Worm (Caenorhabditis elegans) whole organism, young adult: ENCODE data around the gene srd-36.

ENCODE experiments used
- B0019.2 ChIP-seq: fragments of 200-800 bp; sonication (Bioruptor generic); conservative IDR thresholded peaks from 2 replicates; pipeline ENCODE4 v1.3.6; 2022; ENCODE audit warnings: missing genetic modification reagents, missing genetic modification characterization, missing compliant biosample characterization
- F22D6.2 ChIP-seq: sonication (generic microtip); optimal IDR thresholded peaks from 2 replicates; lab custom pipeline; 2016; ENCODE audit warnings: mild to moderate bottlenecking, missing genetic modification characterization, missing compliant biosample characterization
- F23B12.7 ChIP-seq: sonication (generic microtip); optimal IDR thresholded peaks from 2 replicates; lab custom pipeline; 2017; ENCODE audit warnings: missing genetic modification characterization, mild to moderate bottlenecking, missing compliant biosample characterization, antibody characterized with exemption, moderate library complexity; ENCODE audit not compliant: insufficient read depth
- F49E8.2 ChIP-seq: sonication (generic microtip); optimal IDR thresholded peaks from 3 replicates; lab custom pipeline; 2017; ENCODE audit warnings: missing genetic modification characterization, mild to moderate bottlenecking, missing compliant biosample characterization, antibody characterized with exemption, moderate library complexity; ENCODE audit not compliant: insufficient read depth
- F57A8.1 ChIP-seq: fragments of 200-800 bp; sonication (Bioruptor generic); optimal IDR thresholded peaks from 2 replicates; lab custom pipeline; 2018; ENCODE audit warnings: mild to moderate bottlenecking, missing genetic modification characterization, moderate library complexity, missing compliant biosample characterization
- F57C9.4 ChIP-seq: sonication (generic microtip); optimal IDR thresholded peaks from 2 replicates; lab custom pipeline; 2017; ENCODE audit warnings: mild to moderate bottlenecking, missing genetic modification characterization, missing compliant biosample characterization
- K11D2.4 ChIP-seq: fragments of 200-800 bp; sonication (Bioruptor generic); IDR thresholded peaks from 2 replicates; pipeline ENCODE4 v1.3.6; 2022; ENCODE audit warnings: missing genetic modification reagents, missing genetic modification characterization, missing compliant biosample characterization
- K12H6.12 ChIP-seq: fragments of 200-800 bp; sonication (Bioruptor generic); optimal IDR thresholded peaks from 2 replicates; lab custom pipeline; 2018; ENCODE audit warnings: mild to moderate bottlenecking, missing genetic modification characterization, missing compliant biosample characterization
- T26A5.8 ChIP-seq: sonication (generic microtip); optimal IDR thresholded peaks from 2 replicates; lab custom pipeline; 2016; ENCODE audit warnings: missing genetic modification characterization, missing compliant biosample characterization
- ama-1 ChIP-seq, 3 experiments: fragments of 150-350 bp in 1 of 3; sonication (generic microtip) in 2 of 3; optimal IDR thresholded peaks; 2 replicates each; lab custom pipeline; 2014 to 2018; ENCODE audit warnings: missing biosample characterization in 2 of 3, missing genetic modification characterization in 2 of 3, missing genetic modification reagents in 2 of 3
- aptf-2 ChIP-seq: fragments of 200-800 bp; sonication (Bioruptor generic); conservative IDR thresholded peaks from 2 replicates; pipeline ENCODE4 v1.3.6; 2022; ENCODE audit warnings: missing genetic modification reagents, missing genetic modification characterization, missing compliant biosample characterization
- aptf-3 ChIP-seq: fragments of 200-800 bp; sonication (Bioruptor generic); IDR thresholded peaks from 2 replicates; pipeline ENCODE4 v1.3.6; 2022; ENCODE audit warnings: missing genetic modification characterization, missing compliant biosample characterization
- atf-7 ChIP-seq: sonication (generic microtip); optimal IDR thresholded peaks from 2 replicates; lab custom pipeline; 2017; ENCODE audit warnings: mild to moderate bottlenecking, missing genetic modification characterization, missing compliant biosample characterization
- athp-1 ChIP-seq: sonication (generic microtip); optimal IDR thresholded peaks from 2 replicates; lab custom pipeline; 2017; ENCODE audit warnings: mild to moderate bottlenecking, missing genetic modification characterization, missing compliant biosample characterization
- attf-5 ChIP-seq: fragments of 200-800 bp; sonication (Bioruptor generic); optimal IDR thresholded peaks from 2 replicates; lab custom pipeline; 2018; ENCODE audit warnings: mild to moderate bottlenecking, missing genetic modification characterization, missing compliant biosample characterization
- attf-6 ChIP-seq: fragments of 200-800 bp; sonication (Bioruptor generic); IDR thresholded peaks from 2 replicates; pipeline ENCODE4 v1.3.6; 2022; ENCODE audit warnings: missing genetic modification reagents, missing genetic modification characterization, missing compliant biosample characterization
- ccch-3 ChIP-seq: fragments of 200-800 bp; sonication (Bioruptor generic); optimal IDR thresholded peaks from 2 replicates; lab custom pipeline; 2018; ENCODE audit warnings: mild to moderate bottlenecking, missing genetic modification characterization, missing compliant biosample characterization
- cebp-2 ChIP-seq: fragments of 200-800 bp; sonication (Bioruptor generic); IDR thresholded peaks from 2 replicates; pipeline ENCODE4 v1.3.6; 2022; ENCODE audit warnings: missing genetic modification characterization, missing compliant biosample characterization
- ceh-100 ChIP-seq: fragments of 200-800 bp; sonication (Bioruptor generic); IDR thresholded peaks from 2 replicates; pipeline ENCODE4 v1.3.6; 2022; ENCODE audit warnings: missing genetic modification reagents, missing genetic modification characterization, missing compliant biosample characterization
- ceh-40 ChIP-seq: fragments of 200-800 bp; sonication (Bioruptor generic); IDR thresholded peaks from 2 replicates; pipeline ENCODE4 v1.3.6; 2022; ENCODE audit warnings: missing genetic modification characterization, missing compliant biosample characterization
- die-1 ChIP-seq: sonication (generic microtip); optimal IDR thresholded peaks from 2 replicates; lab custom pipeline; 2016; ENCODE audit warnings: missing genotype, mild to moderate bottlenecking, missing genetic modification characterization, missing compliant biosample characterization
- dox-1 ChIP-seq: fragments of 200-800 bp; sonication (Bioruptor generic); IDR thresholded peaks from 2 replicates; pipeline ENCODE4 v1.3.6; 2022; ENCODE audit warnings: missing genetic modification reagents, missing genetic modification characterization, missing compliant biosample characterization
- egl-18 ChIP-seq: fragments of 200-800 bp; sonication (Bioruptor generic); IDR thresholded peaks from 2 replicates; pipeline ENCODE4 v1.3.6; 2022; ENCODE audit warnings: missing genetic modification reagents, missing genetic modification characterization, missing compliant biosample characterization
- egl-44 ChIP-seq: fragments of 200-800 bp; sonication (Bioruptor generic); IDR thresholded peaks from 2 replicates; pipeline ENCODE4 v1.3.6; 2022; ENCODE audit warnings: missing genetic modification reagents, missing genetic modification characterization, missing compliant biosample characterization
- ekl-4 ChIP-seq: fragments of 200-800 bp; sonication (Bioruptor generic); IDR thresholded peaks from 2 replicates; pipeline ENCODE4 v1.3.6; 2022; ENCODE audit warnings: missing genetic modification reagents, missing genetic modification characterization, missing compliant biosample characterization
- ets-4 ChIP-seq: fragments of 200-800 bp; sonication (Bioruptor generic); optimal IDR thresholded peaks from 2 replicates; lab custom pipeline; 2018; ENCODE audit warnings: mild to moderate bottlenecking, missing genetic modification characterization, missing compliant biosample characterization
- hlh-12 ChIP-seq: sonication (generic microtip); optimal IDR thresholded peaks from 2 replicates; lab custom pipeline; 2016; ENCODE audit warnings: missing genetic modification characterization, missing compliant biosample characterization
- hlh-26 ChIP-seq: fragments of 200-800 bp; sonication (Bioruptor generic); conservative IDR thresholded peaks from 2 replicates; pipeline ENCODE4 v1.3.6; 2022; ENCODE audit warnings: missing genetic modification reagents, missing genetic modification characterization, missing compliant biosample characterization
- hsf-1 ChIP-seq: fragments of 200-800 bp; sonication (Bioruptor generic); IDR thresholded peaks from 2 replicates; pipeline ENCODE4 v1.3.6; 2022; ENCODE audit warnings: missing genetic modification reagents, missing genetic modification characterization, missing compliant biosample characterization
- let-526 ChIP-seq: fragments of 200-800 bp; sonication (Bioruptor generic); IDR thresholded peaks from 2 replicates; pipeline ENCODE4 v1.3.6; 2022; ENCODE audit warnings: missing genetic modification reagents, missing genetic modification characterization, missing compliant biosample characterization
- let-607 ChIP-seq, 2 experiments: fragments of 200-800 bp in 1 of 2; sonication (Bioruptor generic) in 1 of 2; sonication (generic microtip) in 1 of 2; optimal IDR thresholded peaks; 2 replicates each; lab custom pipeline; 2016 to 2018; ENCODE audit warnings: mild to moderate bottlenecking in 2 of 2, missing compliant biosample characterization in 2 of 2, missing genetic modification characterization in 2 of 2, moderate library complexity in 2 of 2, missing genotype in 1 of 2
- lir-1 ChIP-seq: fragments of 200-800 bp; sonication (Bioruptor generic); conservative IDR thresholded peaks from 2 replicates; pipeline ENCODE4 v1.3.6; 2022; ENCODE audit warnings: missing genetic modification reagents, missing genetic modification characterization, missing compliant biosample characterization
- lsy-27 ChIP-seq: sonication (generic microtip); optimal IDR thresholded peaks from 2 replicates; lab custom pipeline; 2017; ENCODE audit warnings: missing genetic modification characterization, mild to moderate bottlenecking, missing compliant biosample characterization, antibody characterized with exemption, missing genotype, borderline replicate concordance; ENCODE audit not compliant: insufficient read depth
- madf-10 ChIP-seq: sonication (generic microtip); optimal IDR thresholded peaks from 2 replicates; lab custom pipeline; 2016; ENCODE audit warnings: mild to moderate bottlenecking, missing genetic modification characterization, missing compliant biosample characterization
- madf-8 ChIP-seq: fragments of 200-800 bp; sonication (Bioruptor generic); conservative IDR thresholded peaks from 2 replicates; pipeline ENCODE4 v1.3.6; 2022; ENCODE audit warnings: missing genetic modification reagents, missing genetic modification characterization, missing compliant biosample characterization
- mcd-1 ChIP-seq: fragments of 200-800 bp; sonication (Bioruptor generic); IDR thresholded peaks from 2 replicates; pipeline ENCODE4 v1.3.6; 2022; ENCODE audit warnings: missing genetic modification reagents, missing genetic modification characterization, missing compliant biosample characterization
- mes-4 ChIP-seq: sonication (generic microtip); optimal IDR thresholded peaks from 2 replicates; lab custom pipeline; 2016; ENCODE audit warnings: missing genotype, missing genetic modification characterization, missing compliant biosample characterization
- nfya-1 ChIP-seq: sonication (generic microtip); optimal IDR thresholded peaks from 2 replicates; lab custom pipeline; 2017; ENCODE audit warnings: antibody characterized with exemption, missing compliant biosample characterization, missing genetic modification characterization, borderline replicate concordance; ENCODE audit not compliant: insufficient read depth
- nfya-2 ChIP-seq: fragments of 200-800 bp; sonication (Bioruptor generic); IDR thresholded peaks from 2 replicates; pipeline ENCODE4 v1.3.6; 2022; ENCODE audit warnings: missing genetic modification reagents, missing genetic modification characterization, missing compliant biosample characterization
- nhr-120 ChIP-seq: fragments of 200-800 bp; sonication (Bioruptor generic); IDR thresholded peaks from 2 replicates; pipeline ENCODE4 v1.3.6; 2022; ENCODE audit warnings: missing genetic modification characterization, missing compliant biosample characterization
- nhr-27 ChIP-seq: fragments of 200-800 bp; sonication (Bioruptor generic); optimal IDR thresholded peaks from 2 replicates; lab custom pipeline; 2018; ENCODE audit warnings: mild to moderate bottlenecking, missing genetic modification characterization, moderate library complexity, missing compliant biosample characterization
- snpc-1.1 ChIP-seq: sonication (generic microtip); optimal IDR thresholded peaks from 2 replicates; lab custom pipeline; 2017; ENCODE audit warnings: missing genetic modification characterization, mild to moderate bottlenecking, missing compliant biosample characterization, antibody characterized with exemption, moderate library complexity, missing genotype, missing genetic modification reagents; ENCODE audit not compliant: insufficient read depth
- tbp1 ChIP-seq: fragments of 200-800 bp; sonication (Bioruptor generic); optimal IDR thresholded peaks from 2 replicates; lab custom pipeline; 2018; ENCODE audit warnings: mild to moderate bottlenecking, missing genetic modification characterization, missing compliant biosample characterization
- zim-3 ChIP-seq: sonication (generic microtip); optimal IDR thresholded peaks from 2 replicates; lab custom pipeline; 2017; ENCODE audit warnings: mild to moderate bottlenecking, missing genetic modification characterization, moderate library complexity, missing compliant biosample characterization
- ztf-22 ChIP-seq: fragments of 200-800 bp; sonication (Bioruptor generic); optimal IDR thresholded peaks from 2 replicates; lab custom pipeline; 2018; ENCODE audit warnings: mild to moderate bottlenecking, missing genetic modification characterization, moderate library complexity, missing compliant biosample characterization
- ztf-28 ChIP-seq: fragments of 200-800 bp; sonication (Bioruptor generic); IDR thresholded peaks from 2 replicates; pipeline ENCODE4 v1.3.6; 2022; ENCODE audit warnings: missing genetic modification reagents, missing genetic modification characterization, missing compliant biosample characterization
- ztf-3 ChIP-seq: fragments of 200-800 bp; sonication (Bioruptor generic); optimal IDR thresholded peaks from 2 replicates; lab custom pipeline; 2018; ENCODE audit warnings: mild to moderate bottlenecking, missing genetic modification characterization, missing compliant biosample characterization

The srd-36 gene

ce11 chrX:13264550-13264949 is 30.0 kb downstream of the srd-36 start:
- no peak for TF ChIP-seq F49E8.2
- TF ChIP-seq madf-8 (GFP tag; lab: Robert Waterston, UW): 0 out of 2 replicates have a peak, but pooled peaks have one; percentile 21
- TF ChIP-seq F57C9.4 (tag; lab: Kevin White, UChicago): no peak
- TF ChIP-seq atf-7 (tag; lab: Kevin White, UChicago): peak; percentile 55
- peak; percentile 33 for TF ChIP-seq F22D6.2 (tag; lab: Kevin White, UChicago)
- peak; percentile 39 for TF ChIP-seq K12H6.12
- no peak for TF ChIP-seq nhr-120
- peak; percentile 65 for TF ChIP-seq zim-3
- TF ChIP-seq snpc-1.1 (tag; lab: Kevin White, UChicago): no peak
- peak; percentile 89 for TF ChIP-seq die-1 (tag; lab: Kevin White, UChicago)
- TF ChIP-seq attf-6 (GFP tag; lab: Robert Waterston, UW): no peak
- peak; percentile 66 for TF ChIP-seq K11D2.4 (GFP tag; lab: Robert Waterston, UW)
- TF ChIP-seq let-526 (GFP tag; lab: Robert Waterston, UW): 0 out of 2 replicates have a peak, but pooled peaks have one; percentile 49
- TF ChIP-seq hlh-12: peak; percentile 41
- peak; percentile 97 for TF ChIP-seq tbp1 (GFP tag; lab: Kevin White, UChicago)
- no peak for TF ChIP-seq nfya-1
- TF ChIP-seq hsf-1 (GFP tag; lab: Robert Waterston, UW): no peak
- TF ChIP-seq ceh-100 (GFP tag; lab: Robert Waterston, UW): no peak
- TF ChIP-seq athp-1 (tag; lab: Kevin White, UChicago): peak; percentile 24
- TF ChIP-seq lir-1 (GFP tag; lab: Robert Waterston, UW): peak; percentile 63; the same call in 1 of the 2 replicates
- no peak for TF ChIP-seq nhr-27
- peak; percentile 83 for TF ChIP-seq egl-44 (GFP tag; lab: Robert Waterston, UW)
- TF ChIP-seq mcd-1 (GFP tag; lab: Robert Waterston, UW): no peak
- no peak for TF ChIP-seq B0019.2
- TF ChIP-seq dox-1: no peak; the same call in none of the 2 replicates
- TF ChIP-seq ekl-4 (GFP tag; lab: Robert Waterston, UW): peak; percentile 82
- TF ChIP-seq egl-18: no peak
- TF ChIP-seq attf-5: no peak
- TF ChIP-seq T26A5.8 (tag; lab: Kevin White, UChicago): peak; percentile 50
- TF ChIP-seq ccch-3 (GFP tag; lab: Kevin White, UChicago): peak; percentile 16
- no peak for TF ChIP-seq ets-4 (GFP tag; lab: Kevin White, UChicago)
- TF ChIP-seq ama-1 (optimal IDR thresholded peaks at IDR 0.05; lab: Kevin White, UChicago): no peak
- TF ChIP-seq ama-1 (GFP tag; optimal IDR thresholded peaks at IDR 0.05; lab: Kevin White, UChicago): no peak
- no peak for TF ChIP-seq hlh-26 (GFP tag; lab: Robert Waterston, UW)
- peak; percentile 0 to 52 for TF ChIP-seq let-607 (tag; optimal IDR thresholded peaks at IDR 0.05; lab: Kevin White, UChicago)
- TF ChIP-seq ztf-22: no peak
- peak; percentile 88; the same call in 1 of the 2 replicates for TF ChIP-seq cebp-2 (GFP tag; lab: Robert Waterston, UW)
- TF ChIP-seq ceh-40 (GFP tag; lab: Robert Waterston, UW): peak; percentile 66; the same call in 1 of the 2 replicates
- TF ChIP-seq F23B12.7: peak; percentile 72
- TF ChIP-seq nfya-2 (GFP tag; lab: Robert Waterston, UW): no peak
- peak; percentile 67 for TF ChIP-seq mes-4 (tag; lab: Kevin White, UChicago)
- peak; percentile 41 for TF ChIP-seq F57A8.1 (GFP tag; lab: Kevin White, UChicago)
- TF ChIP-seq lsy-27 (tag; lab: Kevin White, UChicago): no peak
- TF ChIP-seq aptf-2 (GFP tag; lab: Robert Waterston, UW): 0 out of 2 replicates have a peak, but pooled peaks have one; percentile 34
- TF ChIP-seq ztf-28: peak; percentile 78; the same call in 1 of the 2 replicates
- no peak for TF ChIP-seq ztf-3 (GFP tag; lab: Kevin White, UChicago)
- TF ChIP-seq madf-10 (tag; lab: Kevin White, UChicago): peak; percentile 64
- TF ChIP-seq aptf-3 (GFP tag; lab: Robert Waterston, UW): peak; percentile 79; the same call in 1 of the 2 replicates
